Worm (Caenorhabditis elegans) whole organism, L3 larva: ENCODE measurements around the gene algn-9.
A peak's percentile ranks its signal among the peaks of the same experiment; 100 is the strongest.

ENCODE experiments used
- ceh-9 ChIP-seq: sonication (generic microtip); optimal IDR thresholded peaks from 2 replicates; lab custom pipeline; 2018; ENCODE audit warnings: missing biosample characterization, missing genetic modification characterization
- daf-12 ChIP-seq: fragments of 150-350 bp; optimal IDR thresholded peaks from 2 replicates; lab custom pipeline; 2014; ENCODE audit warnings: missing biosample characterization, missing genetic modification reagents, missing genetic modification characterization
- fkh-10 ChIP-seq: sonication (generic microtip); optimal IDR thresholded peaks from 2 replicates; lab custom pipeline; 2017; ENCODE audit warnings: missing biosample characterization, missing genetic modification reagents, missing genetic modification characterization
- mdl-1 ChIP-seq: fragments of 150-350 bp; optimal IDR thresholded peaks from 2 replicates; lab custom pipeline; 2014; ENCODE audit warnings: missing biosample characterization, missing genetic modification characterization
- nhr-25 ChIP-seq: sonication (generic microtip); optimal IDR thresholded peaks from 2 replicates; lab custom pipeline; 2017; ENCODE audit warnings: missing biosample characterization, missing genetic modification characterization
- zag-1 ChIP-seq: fragments of 150-350 bp; optimal IDR thresholded peaks from 2 replicates; lab custom pipeline; 2014; ENCODE audit warnings: missing biosample characterization, missing genetic modification characterization
- ztf-11 ChIP-seq: fragments of 150-350 bp; optimal IDR thresholded peaks from 2 replicates; lab custom pipeline; 2014; ENCODE audit warnings: missing biosample characterization, missing genetic modification characterization

ce11 chrII:10563368-10563767, 20.8 kb upstream of the algn-9 start, which contains the start of gene cdc-48.1:
- peak; percentile 94 for TF ChIP-seq mdl-1
- peak; percentile 100 for TF ChIP-seq fkh-10
- peak; percentile 94 for TF ChIP-seq zag-1
- TF ChIP-seq ztf-11 (tag; lab: Kevin White, UChicago) = peak; percentile 54
- peak; percentile 96 for TF ChIP-seq daf-12
- peak; percentile 100 for TF ChIP-seq nhr-25
- TF ChIP-seq ceh-9 (tag; lab: Kevin White, UChicago) = no peak
